Fruit fly (Drosophila melanogaster): ENCODE measurements around the gene CG14570.

Gene CG14570

DNA sequence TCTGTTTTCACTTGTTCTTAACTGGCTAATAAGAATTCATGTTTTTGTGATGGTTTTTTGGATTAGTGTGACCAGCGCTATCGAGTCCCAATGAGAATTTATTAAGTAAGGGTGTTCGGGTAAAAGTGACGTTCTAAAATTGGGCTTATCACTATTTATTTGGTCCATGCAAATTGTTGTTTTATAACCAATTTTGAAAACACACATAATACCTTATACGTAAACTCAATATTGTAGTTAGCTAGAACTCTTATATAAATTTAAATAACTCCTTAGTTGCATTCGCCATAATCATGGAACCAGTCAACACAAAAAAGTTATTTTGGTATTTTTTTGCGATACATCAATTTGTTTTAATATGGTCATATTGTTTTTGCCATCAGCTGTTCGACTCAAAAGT is 50.6 kb downstream of the CG14570 start, which contains the start of the genes Als2 and CG11248 (continued):
- no peak for TF ChIP-seq Bgb (GFP tag; IDR thresholded peaks at IDR 0.05; ENCODE audit: partially characterized antibody)
- TF ChIP-seq Mrtf (GFP tag; IDR thresholded peaks at IDR 0.05): no peak
- peak; percentile 56; the same call in 1 of the 2 replicates for TF ChIP-seq H2.0 (GFP tag; IDR thresholded peaks at IDR 0.05)
- TF ChIP-seq ewg (GFP tag; optimal IDR thresholded peaks at IDR 0.05): peak; percentile 52
- no peak for TF ChIP-seq Hand (GFP tag; optimal IDR thresholded peaks at IDR 0.05)
- no peak for TF ChIP-seq mld (GFP tag; IDR thresholded peaks at IDR 0.05; ENCODE audit: partially characterized antibody)
- TF ChIP-seq E2f2 (GFP tag; IDR thresholded peaks at IDR 0.05): peak; percentile 32; the same call in 1 of the 2 replicates
- peak; percentile 37 for TF ChIP-seq cato (GFP tag; optimal IDR thresholded peaks at IDR 0.05; ENCODE audit: borderline replicate concordance)
- no peak for TF ChIP-seq jigr1 (GFP tag; IDR thresholded peaks at IDR 0.05)
- peak; percentile 70 for TF ChIP-seq shn (GFP tag; optimal IDR thresholded peaks at IDR 0.05)
- no peak for TF ChIP-seq CG10565 (GFP tag; optimal IDR thresholded peaks at IDR 0.05)
- peak; percentile 23 for TF ChIP-seq gcm2 (GFP tag; optimal IDR thresholded peaks at IDR 0.05)
- no peak for TF ChIP-seq CG16779 (GFP tag; IDR thresholded peaks at IDR 0.05)
- no peak for TF ChIP-seq CG4282 (GFP tag; optimal IDR thresholded peaks at IDR 0.05)
- no peak for TF ChIP-seq so (GFP tag; IDR thresholded peaks at IDR 0.05)
- no peak for TF ChIP-seq Dp (GFP tag; optimal IDR thresholded peaks at IDR 0.05)
- no peak for TF ChIP-seq Med (GFP tag)
- TF ChIP-seq CG11723 (GFP tag; optimal IDR thresholded peaks at IDR 0.05): peak; percentile 27
- peak; percentile 74 for TF ChIP-seq MBD-R2 (GFP tag; IDR thresholded peaks at IDR 0.05)
- peak; percentile 5 for TF ChIP-seq CG8281 (tag; optimal IDR thresholded peaks at IDR 0.05)
- TF ChIP-seq E2f1 (GFP tag; IDR thresholded peaks at IDR 0.05): peak; percentile 63
- TF ChIP-seq Hr51 (GFP tag; optimal IDR thresholded peaks at IDR 0.05): peak in 1 of 2 experiments; percentile 64
- no peak for TF ChIP-seq odd (GFP tag; optimal IDR thresholded peaks at IDR 0.05)
- TF ChIP-seq Adf1 (GFP tag; IDR thresholded peaks at IDR 0.05): peak; percentile 24; the same call in 1 of the 2 replicates
- peak; percentile 29 for TF ChIP-seq Nf-YB (GFP tag; optimal IDR thresholded peaks at IDR 0.05)
- no peak for TF ChIP-seq Jarid2 (GFP tag; optimal IDR thresholded peaks at IDR 0.05)
- TF ChIP-seq Dip3 (GFP tag; optimal IDR thresholded peaks at IDR 0.05): peak; percentile 76
- no peak for TF ChIP-seq yki (optimal IDR thresholded peaks at IDR 0.05)
- peak; percentile 44; the same call in 1 of the 2 replicates for TF ChIP-seq CG14014 (GFP tag; IDR thresholded peaks at IDR 0.05)
- TF ChIP-seq CG18476 (GFP tag; optimal IDR thresholded peaks at IDR 0.05): peak; percentile 58
- peak; percentile 96 for TF ChIP-seq Ets65A (GFP tag)
- no peak for TF ChIP-seq da (GFP tag; optimal IDR thresholded peaks at IDR 0.05)
- TF ChIP-seq CG10431 (GFP tag; optimal IDR thresholded peaks at IDR 0.05): no peak
- 0 out of 3 replicates have a peak, but pooled peaks have one; percentile 47 for TF ChIP-seq zfh1 (GFP tag; IDR thresholded peaks at IDR 0.05)
- TF ChIP-seq lov (optimal IDR thresholded peaks at IDR 0.05): no peak
- no peak for TF ChIP-seq lov (GFP tag; IDR thresholded peaks at IDR 0.05)
- TF ChIP-seq nau (GFP tag; optimal IDR thresholded peaks at IDR 0.05): no peak
- TF ChIP-seq CG42726 (GFP tag; IDR thresholded peaks at IDR 0.05; ENCODE audit: partially characterized antibody): no peak
- no peak for TF ChIP-seq CG6765 (GFP tag; optimal IDR thresholded peaks at IDR 0.05)
- no peak for TF ChIP-seq disco-r (GFP tag; optimal IDR thresholded peaks at IDR 0.05)
- no peak for TF ChIP-seq lbe (GFP tag; optimal IDR thresholded peaks at IDR 0.05)
- TF ChIP-seq B-H1 (GFP tag; IDR thresholded peaks at IDR 0.05): peak; percentile 43; the same call in 2 of the 3 replicates
- peak; percentile 78 for TF ChIP-seq CG31441 (GFP tag; IDR thresholded peaks at IDR 0.05)
- peak; percentile 81 to 96 for TF ChIP-seq insv (GFP tag; optimal IDR thresholded peaks at IDR 0.05)
- TF ChIP-seq row (GFP tag; IDR thresholded peaks at IDR 0.05): peak; percentile 91
- no peak for TF ChIP-seq CG34376 (GFP tag; optimal IDR thresholded peaks at IDR 0.05)
- TF ChIP-seq Vsx1 (GFP tag; optimal IDR thresholded peaks at IDR 0.05): no peak
- peak; percentile 81 for TF ChIP-seq CG7839 (tag; optimal IDR thresholded peaks at IDR 0.05)
- TF ChIP-seq Atf3 (GFP tag; optimal IDR thresholded peaks at IDR 0.05): peak; percentile 57
- TF ChIP-seq stc (GFP tag; IDR thresholded peaks at IDR 0.05): 0 out of 2 replicates have a peak, but pooled peaks have one; percentile 22
- TF ChIP-seq CG10366 (GFP tag; IDR thresholded peaks at IDR 0.05): peak; percentile 68
- peak; percentile 38 for TF ChIP-seq CG1647 (GFP tag; optimal IDR thresholded peaks at IDR 0.05)
